Worm (Caenorhabditis elegans): ENCODE measurements around the gene col-111.

The col-111 gene

ce11 chrIV:4667383-4667782 lies 9.6 kb upstream of the col-111 start:
- no peak for TF ChIP-seq scrt-1 (GFP tag; IDR thresholded peaks at IDR 0.05)
- no peak for TF ChIP-seq ets-7 (tag; optimal IDR thresholded peaks at IDR 0.05)
- TF ChIP-seq flt-1 (GFP tag; IDR thresholded peaks at IDR 0.05): no peak
- TF ChIP-seq hmg-4 (GFP tag; optimal IDR thresholded peaks at IDR 0.05): no peak
- no peak for TF ChIP-seq F13C5.2 (tag; optimal IDR thresholded peaks at IDR 0.05)
- TF ChIP-seq pes-1 (GFP tag; IDR thresholded peaks at IDR 0.05): no peak
- no peak for TF ChIP-seq aly-1 (tag; optimal IDR thresholded peaks at IDR 0.05)
- no peak for TF ChIP-seq hmbx-1 (tag; optimal IDR thresholded peaks at IDR 0.05)
- TF ChIP-seq sea-1 (GFP tag; conservative IDR thresholded peaks at IDR 0.05): no peak
- no peak for TF ChIP-seq tbx-11 (GFP tag; IDR thresholded peaks at IDR 0.05)
- no peak for TF ChIP-seq B0310.2 (tag; optimal IDR thresholded peaks at IDR 0.05)
- TF ChIP-seq tbx-37 (GFP tag; conservative IDR thresholded peaks at IDR 0.05): no peak
- no peak for TF ChIP-seq ceh-13 (GFP tag; optimal IDR thresholded peaks at IDR 0.05)

DNA sequence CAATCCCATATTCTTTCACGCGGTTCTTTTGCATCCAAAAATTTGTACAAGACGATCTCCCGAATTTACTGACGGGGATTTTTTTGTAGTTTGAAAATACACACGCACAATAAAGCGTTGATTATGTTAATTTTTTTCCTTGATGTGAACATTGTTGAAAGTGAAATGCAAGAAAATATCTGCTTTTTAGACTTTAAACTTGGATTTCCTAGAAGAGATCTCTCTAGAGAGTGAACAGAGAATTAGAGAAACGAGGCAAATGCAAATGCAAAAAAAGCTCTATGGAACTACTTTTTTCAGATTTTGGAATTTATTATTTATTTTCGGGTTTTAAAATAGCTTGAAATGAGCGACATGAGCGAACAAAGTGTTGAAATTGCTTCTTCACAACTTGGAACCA lies 7.3 kb upstream of the col-111 start, which contains the start of gene F29B9.1:
Gene F29B9.1, plus strand, starts transcription at position 301 of the 400 bp plus-strand sequence.
- TF ChIP-seq hmbx-1 (tag; optimal IDR thresholded peaks at IDR 0.05): no peak
- TF ChIP-seq tbx-11 (GFP tag; IDR thresholded peaks at IDR 0.05): no peak
- TF ChIP-seq hnd-1 (tag; optimal IDR thresholded peaks at IDR 0.05): no peak
- TF ChIP-seq ceh-36 (tag; optimal IDR thresholded peaks at IDR 0.05): no peak
- no peak for TF ChIP-seq sea-1 (GFP tag; conservative IDR thresholded peaks at IDR 0.05)
- no peak for TF ChIP-seq scrt-1 (GFP tag; IDR thresholded peaks at IDR 0.05)
- TF ChIP-seq hmg-4 (GFP tag; optimal IDR thresholded peaks at IDR 0.05): no peak
- no peak for TF ChIP-seq flt-1 (GFP tag; IDR thresholded peaks at IDR 0.05)
- no peak for TF ChIP-seq ama-1 (optimal IDR thresholded peaks at IDR 0.05)
- TF ChIP-seq tra-4 (tag; optimal IDR thresholded peaks at IDR 0.05): no peak
- no peak for TF ChIP-seq ceh-13 (GFP tag; optimal IDR thresholded peaks at IDR 0.05)

- TF ChIP-seq hmg-4 (GFP tag; optimal IDR thresholded peaks at IDR 0.05) (peak; percentile 61), scrt-1 (GFP tag; IDR thresholded peaks at IDR 0.05) (no peak), flt-1 (GFP tag; IDR thresholded peaks at IDR 0.05) (no peak), ets-7 (tag; optimal IDR thresholded peaks at IDR 0.05) (peak; percentile 70), F13C5.2 (tag; optimal IDR thresholded peaks at IDR 0.05) (peak; percentile 77), B0310.2 (tag; optimal IDR thresholded peaks at IDR 0.05) (peak; percentile 56), aly-1 (tag; optimal IDR thresholded peaks at IDR 0.05) (peak; percentile 21), hmbx-1 (tag; optimal IDR thresholded peaks at IDR 0.05) (peak; percentile 46), ama-1 (optimal IDR thresholded peaks at IDR 0.05) (no peak), tbx-11 (GFP tag; IDR thresholded peaks at IDR 0.05) (no peak), tbx-37 (GFP tag; conservative IDR thresholded peaks at IDR 0.05) (0 out of 2 replicates have a peak, but pooled peaks have one; percentile 48), sea-1 (GFP tag; conservative IDR thresholded peaks at IDR 0.05) (peak; percentile 58; the same call in 1 of the 2 replicates), ceh-13 (GFP tag; optimal IDR thresholded peaks at IDR 0.05) (peak; percentile 34), tra-4 (tag; optimal IDR thresholded peaks at IDR 0.05) (peak; percentile 56), pes-1 (GFP tag; IDR thresholded peaks at IDR 0.05) (peak; percentile 63), ceh-36 (tag; optimal IDR thresholded peaks at IDR 0.05) (no peak), hnd-1 (tag; optimal IDR thresholded peaks at IDR 0.05) (no peak)
These were observed 2.6 kb upstream of the col-111 start, which contains the start of the genes F29B9.11 and jmjd-1.2 for ce11 chrIV:4660151-4661041. Gene F29B9.11 (minus strand): TSS chrIV:4660201. Gene jmjd-1.2 (plus strand): TSS chrIV:4660991.

DNA sequence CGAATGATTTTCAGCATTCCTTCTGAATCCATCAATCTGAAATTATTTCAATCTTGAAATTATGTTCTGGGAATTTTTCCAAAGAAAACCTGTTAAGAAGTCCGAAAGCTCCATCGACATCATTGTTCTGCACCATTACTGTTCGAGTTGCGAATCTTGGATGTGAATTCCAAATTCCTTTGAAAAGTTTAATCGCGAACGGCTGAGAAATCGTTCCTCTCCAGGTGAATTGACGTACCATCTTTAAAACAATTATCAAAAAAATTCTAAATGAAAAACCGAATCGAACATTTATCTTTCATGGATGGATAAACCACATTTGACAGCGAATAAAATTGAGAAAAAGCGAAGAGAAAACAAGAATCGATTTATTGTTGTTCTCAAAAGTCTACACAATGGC lies 1.5 kb upstream of the col-111 start, which contains the start of gene mrps-21:
Gene mrps-21, minus strand, starts transcription at position 241 of the 400 bp plus-strand sequence.
- TF ChIP-seq tbx-37 (GFP tag; conservative IDR thresholded peaks at IDR 0.05) (no peak), tbx-11 (GFP tag; IDR thresholded peaks at IDR 0.05) (no peak)

- TF ChIP-seq hnd-1 (tag; optimal IDR thresholded peaks at IDR 0.05): no peak
- no peak for TF ChIP-seq ama-1 (optimal IDR thresholded peaks at IDR 0.05)
- TF ChIP-seq hmbx-1 (tag; optimal IDR thresholded peaks at IDR 0.05): no peak
These were observed 1.4 kb downstream of the col-111 start for ce11 chrIV:4656380-4656779.

ce11 chrIV:4655979-4656378 lies 1.8 kb downstream of the col-111 start:
- TF ChIP-seq ceh-36 (tag; optimal IDR thresholded peaks at IDR 0.05): no peak
- no peak for TF ChIP-seq tra-4 (tag; optimal IDR thresholded peaks at IDR 0.05)
- no peak for TF ChIP-seq ets-7 (tag; optimal IDR thresholded peaks at IDR 0.05)
- TF ChIP-seq pes-1 (GFP tag; IDR thresholded peaks at IDR 0.05): no peak
- TF ChIP-seq scrt-1 (GFP tag; IDR thresholded peaks at IDR 0.05): no peak

DNA sequence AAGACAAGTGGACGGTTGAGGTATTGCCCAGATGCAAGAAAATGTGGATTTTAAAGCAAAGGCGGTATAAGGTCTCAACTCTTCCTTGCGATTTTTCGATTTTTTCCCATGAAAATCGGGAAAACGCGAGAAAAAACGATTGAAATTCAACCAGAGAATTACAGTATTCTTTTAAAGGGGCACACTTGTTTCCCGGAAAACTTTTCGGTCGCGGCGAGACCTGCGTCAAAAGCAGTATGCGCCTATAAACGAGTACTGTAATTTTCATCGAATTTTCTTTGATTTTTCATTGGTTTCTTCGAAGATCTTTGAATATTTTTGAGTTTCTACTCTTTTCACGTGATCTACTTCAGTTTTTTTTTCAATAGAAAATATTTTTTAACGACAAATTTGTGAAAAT lies 4.1 kb downstream of the col-111 start:
- TF ChIP-seq hmg-4 (GFP tag; optimal IDR thresholded peaks at IDR 0.05) (no peak), tbx-11 (GFP tag; IDR thresholded peaks at IDR 0.05) (no peak), ama-1 (optimal IDR thresholded peaks at IDR 0.05) (no peak), hnd-1 (tag; optimal IDR thresholded peaks at IDR 0.05) (no peak), sea-1 (GFP tag; conservative IDR thresholded peaks at IDR 0.05) (no peak), F13C5.2 (tag; optimal IDR thresholded peaks at IDR 0.05) (no peak), aly-1 (tag; optimal IDR thresholded peaks at IDR 0.05) (no peak), ceh-36 (tag; optimal IDR thresholded peaks at IDR 0.05) (no peak), ceh-13 (GFP tag; optimal IDR thresholded peaks at IDR 0.05) (no peak), tra-4 (tag; optimal IDR thresholded peaks at IDR 0.05) (no peak), ets-7 (tag; optimal IDR thresholded peaks at IDR 0.05) (no peak), hmbx-1 (tag; optimal IDR thresholded peaks at IDR 0.05) (no peak)

ce11 chrIV:4652962-4653361 lies 4.8 kb downstream of the col-111 start, which contains the start of gene psr-1:
Gene psr-1 (plus strand): TSS chrIV:4653262.
- no peak for TF ChIP-seq ceh-36 (tag; optimal IDR thresholded peaks at IDR 0.05)
- TF ChIP-seq hmg-4 (GFP tag; optimal IDR thresholded peaks at IDR 0.05): no peak
- no peak for TF ChIP-seq hnd-1 (tag; optimal IDR thresholded peaks at IDR 0.05)
- TF ChIP-seq flt-1 (GFP tag; IDR thresholded peaks at IDR 0.05): no peak
- TF ChIP-seq scrt-1 (GFP tag; IDR thresholded peaks at IDR 0.05): no peak
- no peak for TF ChIP-seq sea-1 (GFP tag; conservative IDR thresholded peaks at IDR 0.05)
- TF ChIP-seq pes-1 (GFP tag; IDR thresholded peaks at IDR 0.05): no peak
